Fruit fly (Drosophila melanogaster) whole organism, prepupa: ENCODE results near the gene CG32102.

Experiments
- CG10631 ChIP-seq: fragments of 200-800 bp; sonication (Bioruptor generic); optimal IDR thresholded peaks from 2 replicates; lab custom pipeline; 2016; ENCODE audit warnings: missing biosample characterization, missing genetic modification characterization
- CG11294 ChIP-seq: fragments of 200-800 bp; sonication (Bioruptor generic); IDR thresholded peaks from 2 replicates; pipeline ENCODE4 v1.3.6; 2022; ENCODE audit warnings: missing biosample characterization, missing genetic modification characterization
- CG11762 ChIP-seq: fragments of 200-800 bp; sonication (Bioruptor generic); optimal IDR thresholded peaks from 3 replicates; lab custom pipeline; 2016; ENCODE audit warnings: missing biosample characterization, missing genetic modification characterization; ENCODE audit not compliant: insufficient read depth
- CG15336 ChIP-seq: fragments of 200-800 bp; sonication (Bioruptor generic); IDR thresholded peaks from 2 replicates; pipeline ENCODE4 v1.3.6; 2022; ENCODE audit warnings: missing biosample characterization, missing genetic modification characterization
- CG1621 ChIP-seq: fragments of 200-800 bp; sonication (Bioruptor generic); optimal IDR thresholded peaks from 3 replicates; lab custom pipeline; 2018; ENCODE audit warnings: missing biosample characterization, mild to moderate bottlenecking, missing genetic modification characterization
- CG16779 ChIP-seq: fragments of 200-800 bp; sonication (Bioruptor generic); optimal IDR thresholded peaks from 3 replicates; lab custom pipeline; 2017; ENCODE audit warnings: missing biosample characterization, mild to moderate bottlenecking, missing genetic modification characterization
- CG3032 ChIP-seq: fragments of 200-800 bp; optimal IDR thresholded peaks from 2 replicates; lab custom pipeline; 2019; ENCODE audit warnings: missing biosample characterization, mild to moderate bottlenecking, missing genetic modification characterization, moderate library complexity
- CG31627 ChIP-seq: fragments of 200-800 bp; sonication (Bioruptor generic); optimal IDR thresholded peaks from 3 replicates; lab custom pipeline; 2016; ENCODE audit warnings: missing biosample characterization, missing genetic modification characterization
- CG32006 ChIP-seq: fragments of 200-800 bp; sonication (Bioruptor generic); optimal IDR thresholded peaks from 3 replicates; lab custom pipeline; 2017; ENCODE audit warnings: missing biosample characterization, mild to moderate bottlenecking, missing genetic modification characterization
- CG34406 ChIP-seq: fragments of 200-800 bp; sonication (Bioruptor generic); optimal IDR thresholded peaks from 3 replicates; lab custom pipeline; 2016; ENCODE audit warnings: missing biosample characterization, missing genetic modification characterization
- CG3919 ChIP-seq: fragments of 200-800 bp; sonication (Bioruptor generic); optimal IDR thresholded peaks from 3 replicates; lab custom pipeline; 2016; ENCODE audit warnings: missing biosample characterization, missing genetic modification characterization
- CG4318 ChIP-seq: fragments of 200-800 bp; sonication (Bioruptor generic); optimal IDR thresholded peaks from 3 replicates; lab custom pipeline; 2017; ENCODE audit warnings: missing biosample characterization, mild to moderate bottlenecking, missing genetic modification characterization
- CG6163 ChIP-seq: fragments of 200-800 bp; sonication (Bioruptor generic); IDR thresholded peaks from 3 replicates; pipeline ENCODE4 v1.3.6; 2022; ENCODE audit warnings: missing biosample characterization, missing genetic modification characterization
- CG6792 ChIP-seq: fragments of 200-800 bp; sonication (Bioruptor generic); optimal IDR thresholded peaks from 3 replicates; lab custom pipeline; 2016; ENCODE audit warnings: missing biosample characterization, missing genetic modification characterization
- CG7368 ChIP-seq: fragments of 200-800 bp; sonication (Bioruptor generic); optimal IDR thresholded peaks from 3 replicates; lab custom pipeline; 2016; ENCODE audit warnings: missing biosample characterization, missing genetic modification characterization
- CG8119 ChIP-seq: fragments of 200-800 bp; sonication (Bioruptor generic); IDR thresholded peaks from 3 replicates; pipeline ENCODE4 v1.3.6; 2022; ENCODE audit warnings: missing biosample characterization, missing genetic modification characterization
- Eip75B ChIP-seq: fragments of 200-800 bp; sonication (Bioruptor generic); optimal IDR thresholded peaks from 3 replicates; lab custom pipeline; 2016; ENCODE audit warnings: missing biosample characterization, missing genetic modification characterization
- Eip78C ChIP-seq: fragments of 200-800 bp; sonication (Bioruptor generic); peaks from one replicate; lab custom pipeline; 2016; ENCODE audit warnings: missing biosample characterization, missing genetic modification characterization
- Eip93F ChIP-seq: fragments of 200-800 bp; sonication (Bioruptor generic); optimal IDR thresholded peaks from 2 replicates; lab custom pipeline; 2016; ENCODE audit warnings: missing biosample characterization, mild to moderate bottlenecking, missing genetic modification characterization
- Ets96B ChIP-seq: fragments of 200-800 bp; optimal IDR thresholded peaks from 2 replicates; lab custom pipeline; 2019; ENCODE audit warnings: missing biosample characterization, mild to moderate bottlenecking, missing genetic modification characterization, moderate library complexity
- Lpt ChIP-seq: fragments of 200-800 bp; sonication (Bioruptor generic); optimal IDR thresholded peaks from 3 replicates; lab custom pipeline; 2016; ENCODE audit warnings: missing biosample characterization, missing genetic modification characterization
- OdsH ChIP-seq: fragments of 200-800 bp; sonication (Bioruptor generic); optimal IDR thresholded peaks from 3 replicates; lab custom pipeline; 2016; ENCODE audit warnings: missing biosample characterization, missing genetic modification characterization
- Smox ChIP-seq: fragments of 200-800 bp; sonication (Bioruptor generic); optimal IDR thresholded peaks from 3 replicates; lab custom pipeline; 2016; ENCODE audit warnings: missing biosample characterization, missing genetic modification characterization
- Sox14 ChIP-seq: fragments of 200-800 bp; sonication (Bioruptor generic); optimal IDR thresholded peaks from 3 replicates; lab custom pipeline; 2016; ENCODE audit warnings: missing biosample characterization, missing genetic modification characterization
- acj6 ChIP-seq: fragments of 200-800 bp; sonication (Bioruptor generic); optimal IDR thresholded peaks from 3 replicates; lab custom pipeline; 2016; ENCODE audit warnings: missing biosample characterization, missing genetic modification characterization
- cyc ChIP-seq: fragments of 200-800 bp; sonication (Bioruptor generic); optimal IDR thresholded peaks from 3 replicates; lab custom pipeline; 2016; ENCODE audit warnings: missing biosample characterization, missing genetic modification characterization
- dac ChIP-seq: fragments of 200-800 bp; sonication (Bioruptor generic); optimal IDR thresholded peaks from 2 replicates; lab custom pipeline; 2017; ENCODE audit warnings: missing biosample characterization, mild to moderate bottlenecking, missing genetic modification characterization
- esn ChIP-seq: fragments of 200-800 bp; sonication (Bioruptor generic); optimal IDR thresholded peaks from 2 replicates; lab custom pipeline; 2016; ENCODE audit warnings: missing biosample characterization, mild to moderate bottlenecking, missing genetic modification characterization, moderate library complexity
- fkh ChIP-seq: fragments of 200-800 bp; sonication (Bioruptor generic); optimal IDR thresholded peaks from 3 replicates; lab custom pipeline; 2017; ENCODE audit warnings: missing biosample characterization, mild to moderate bottlenecking, missing genetic modification characterization, moderate library complexity
- net ChIP-seq: fragments of 200-800 bp; sonication (Bioruptor generic); optimal IDR thresholded peaks from 3 replicates; lab custom pipeline; 2016; ENCODE audit warnings: missing biosample characterization, missing genetic modification characterization
- pdm3 ChIP-seq: fragments of 200-800 bp; sonication (Bioruptor generic); optimal IDR thresholded peaks from 3 replicates; lab custom pipeline; 2016; ENCODE audit warnings: missing biosample characterization, missing genetic modification characterization
- salr ChIP-seq, 2 experiments: fragments of 200-800 bp; sonication (Bioruptor generic); optimal IDR thresholded peaks; 3 replicates each; lab custom pipeline; 2016 to 2018; ENCODE audit warnings: missing biosample characterization in 2 of 2, missing genetic modification characterization in 2 of 2, mild to moderate bottlenecking in 1 of 2
- spab ChIP-seq: fragments of 200-800 bp; sonication (Bioruptor generic); optimal IDR thresholded peaks from 2 replicates; lab custom pipeline; 2017; ENCODE audit warnings: missing biosample characterization, mild to moderate bottlenecking, missing genetic modification characterization, missing genetic modification reagents
- ss ChIP-seq, 2 experiments: fragments of 200-800 bp; sonication (Bioruptor generic); optimal IDR thresholded peaks; 2 replicates in 1 of 2; 3 replicates in 1 of 2; lab custom pipeline; 2017 to 2018; ENCODE audit warnings: mild to moderate bottlenecking in 2 of 2, missing biosample characterization in 2 of 2, missing genetic modification characterization in 2 of 2, moderate library complexity in 1 of 2
- svp ChIP-seq: fragments of 200-800 bp; sonication (Bioruptor generic); peaks from one replicate; lab custom pipeline; 2016; ENCODE audit warnings: missing biosample characterization, missing genetic modification characterization

The CG32102 gene

dm6 chr3L:12506963-12507552 lies 37.5 kb upstream of the CG32102 start:
- TF ChIP-seq Ets96B (tag; lab: Kevin White, UChicago) (no peak), OdsH (no peak), fkh (no peak), net (GFP tag; lab: Kevin White, UChicago) (no peak), svp (GFP tag; lab: Kevin White, UChicago) (no peak), CG16779 (no peak)

DNA sequence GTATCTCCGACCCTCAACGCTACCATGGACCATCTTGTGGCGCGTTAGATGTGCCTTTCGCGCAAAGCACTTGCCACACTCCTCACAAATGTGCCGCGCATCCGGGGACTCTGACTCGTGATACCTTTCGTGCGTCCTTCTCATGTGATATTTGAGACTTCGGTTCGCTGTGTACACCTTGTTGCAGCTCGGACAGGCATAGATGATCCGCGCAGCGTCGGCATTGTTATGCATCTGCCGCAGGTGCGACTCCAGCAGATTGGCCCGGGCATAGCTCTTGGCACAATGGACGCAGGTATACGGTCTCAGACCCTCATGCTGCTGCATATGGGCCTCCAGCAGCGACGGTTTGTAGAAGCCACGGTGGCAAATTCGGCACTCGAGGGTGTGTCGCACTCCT lies 36.4 kb upstream of the CG32102 start:
- TF ChIP-seq CG11294 (GFP tag; lab: Robert Waterston, UW): no peak
- TF ChIP-seq spab (GFP tag; lab: Kevin White, UChicago): no peak
- TF ChIP-seq CG3919 (GFP tag; lab: Kevin White, UChicago): no peak
- TF ChIP-seq CG6792 (GFP tag; lab: Kevin White, UChicago): no peak
- no peak for TF ChIP-seq salr (GFP tag; optimal IDR thresholded peaks at IDR 0.05; lab: Kevin White, UChicago)
- TF ChIP-seq CG10631 (GFP tag; lab: Kevin White, UChicago): no peak
- TF ChIP-seq Eip78C: no peak
- TF ChIP-seq Eip75B (GFP tag; lab: Kevin White, UChicago): no peak
- no peak for TF ChIP-seq CG7368 (GFP tag; lab: Kevin White, UChicago)
- TF ChIP-seq Eip93F (GFP tag; lab: Kevin White, UChicago): no peak
- TF ChIP-seq esn (GFP tag; lab: Kevin White, UChicago): no peak
- no peak for TF ChIP-seq CG4318
- TF ChIP-seq dac (GFP tag; lab: Kevin White, UChicago): no peak
- TF ChIP-seq pdm3 (GFP tag; lab: Kevin White, UChicago): no peak
- no peak for TF ChIP-seq CG6163 (GFP tag; lab: Robert Waterston, UW)
- TF ChIP-seq OdsH: no peak
- no peak for TF ChIP-seq Sox14 (GFP tag; lab: Kevin White, UChicago)
- TF ChIP-seq Smox (GFP tag; lab: Kevin White, UChicago): no peak
- TF ChIP-seq Lpt (GFP tag; lab: Kevin White, UChicago): no peak

dm6 chr3L:12503865-12504650 lies 34.5 kb upstream of the CG32102 start, which contains the start of the genes CG10646 and vih:
Gene CG10646, minus strand, starts transcription at chr3L:12503894.
Gene vih, plus strand, starts transcription at chr3L:12504292.
- TF ChIP-seq fkh: peak; percentile 45
- TF ChIP-seq Ets96B (tag; lab: Kevin White, UChicago): peak; percentile 4
- TF ChIP-seq dac (GFP tag; lab: Kevin White, UChicago): no peak
- peak; percentile 21 for TF ChIP-seq CG6792 (GFP tag; lab: Kevin White, UChicago)
- peak; percentile 54 for TF ChIP-seq cyc (GFP tag; lab: Kevin White, UChicago)
- no peak for TF ChIP-seq CG16779
- 0 out of 3 replicates have a peak, but pooled peaks have one; percentile 18 for TF ChIP-seq CG6163 (GFP tag; lab: Robert Waterston, UW)
- peak; percentile 19 for TF ChIP-seq CG34406 (GFP tag; lab: Kevin White, UChicago)
- TF ChIP-seq CG3032: peak; percentile 21
- peak; percentile 8 for TF ChIP-seq CG11762 (GFP tag; lab: Kevin White, UChicago)
- TF ChIP-seq acj6: no peak
- TF ChIP-seq Eip93F (GFP tag; lab: Kevin White, UChicago): peak; percentile 52
- 0 out of 2 replicates have a peak, but pooled peaks have one; percentile 35 for TF ChIP-seq CG15336 (GFP tag; lab: Robert Waterston, UW)
- TF ChIP-seq CG8119 (GFP tag; lab: Robert Waterston, UW): peak; percentile 32; the same call in 1 of the 3 replicates
- no peak for TF ChIP-seq Lpt (GFP tag; lab: Kevin White, UChicago)
- TF ChIP-seq ss (GFP tag; optimal IDR thresholded peaks at IDR 0.05; lab: Kevin White, UChicago): no peak
- peak; percentile 54 for TF ChIP-seq esn (GFP tag; lab: Kevin White, UChicago)
- TF ChIP-seq CG31627 (GFP tag; lab: Kevin White, UChicago): peak; percentile 31
- peak; percentile 11 for TF ChIP-seq CG1621
- TF ChIP-seq CG32006 (GFP tag; lab: Kevin White, UChicago): no peak
- TF ChIP-seq CG3919 (GFP tag; lab: Kevin White, UChicago): peak; percentile 54
